Worm (Caenorhabditis elegans) whole organism, L1 larva: ENCODE results near the gene utp-20.

Experiments used
- elt-2 ChIP-seq: sonication (generic microtip); optimal IDR thresholded peaks from 2 replicates; lab custom pipeline; 2016; ENCODE audit warnings: missing genetic modification characterization, mild to moderate bottlenecking, inconsistent platforms, missing compliant biosample characterization, missing genetic modification reagents
- fkh-4 ChIP-seq: sonication (generic microtip); optimal IDR thresholded peaks from 2 replicates; lab custom pipeline; 2016; ENCODE audit warnings: missing compliant biosample characterization, missing genetic modification characterization, borderline replicate concordance
- snpc-4 ChIP-seq: fragments of 150-350 bp; optimal IDR thresholded peaks from 2 replicates; lab custom pipeline; 2014; ENCODE audit warnings: missing biosample characterization, missing genetic modification characterization
- sup-37 ChIP-seq: fragments of 200-800 bp; sonication (Bioruptor generic); optimal IDR thresholded peaks from 2 replicates; lab custom pipeline; 2018; ENCODE audit warnings: mild to moderate bottlenecking, missing genetic modification characterization, missing compliant biosample characterization
- zag-1 ChIP-seq: fragments of 150-350 bp; optimal IDR thresholded peaks from 2 replicates; lab custom pipeline; 2014; ENCODE audit warnings: missing biosample characterization, missing genetic modification characterization

ce11 chrII:6526136-6526684 is 10.0 kb upstream of the utp-20 start:
- TF ChIP-seq zag-1 (tag; lab: Kevin White, UChicago) (no peak), fkh-4 (no peak), elt-2 (tag; lab: Kevin White, UChicago) (no peak), snpc-4 (tag; lab: Kevin White, UChicago) (no peak), sup-37 (no peak)
